Fruit fly (Drosophila melanogaster) whole organism, prepupa: Measurements from ENCODE around the gene CG18088.

Source experiments
- CG10669 ChIP-seq: fragments of 200-800 bp; sonication (Bioruptor generic); optimal IDR thresholded peaks from 3 replicates; lab custom pipeline; 2018; ENCODE audit warnings: missing biosample characterization, mild to moderate bottlenecking, missing genetic modification characterization, moderate library complexity
- CG11294 ChIP-seq: fragments of 200-800 bp; sonication (Bioruptor generic); IDR thresholded peaks from 2 replicates; pipeline ENCODE4 v1.3.6; 2022; ENCODE audit warnings: missing biosample characterization, missing genetic modification characterization
- CG1621 ChIP-seq: fragments of 200-800 bp; sonication (Bioruptor generic); optimal IDR thresholded peaks from 3 replicates; lab custom pipeline; 2018; ENCODE audit warnings: missing biosample characterization, mild to moderate bottlenecking, missing genetic modification characterization
- CG3032 ChIP-seq: fragments of 200-800 bp; optimal IDR thresholded peaks from 2 replicates; lab custom pipeline; 2019; ENCODE audit warnings: missing biosample characterization, mild to moderate bottlenecking, missing genetic modification characterization, moderate library complexity
- CG6854 ChIP-seq: fragments of 200-800 bp; sonication (Bioruptor generic); optimal IDR thresholded peaks from 2 replicates; lab custom pipeline; 2017; ENCODE audit warnings: missing biosample characterization, mild to moderate bottlenecking, missing genetic modification characterization
- Eip78C ChIP-seq: fragments of 200-800 bp; sonication (Bioruptor generic); peaks from one replicate; lab custom pipeline; 2016; ENCODE audit warnings: missing biosample characterization, missing genetic modification characterization
- Gug ChIP-seq: fragments of 200-800 bp; sonication (Bioruptor generic); IDR thresholded peaks from 2 replicates; pipeline ENCODE4 v1.3.6; 2022; ENCODE audit warnings: missing biosample characterization, missing genetic modification characterization
- Hr38 ChIP-seq: sonication (Bioruptor generic); optimal IDR thresholded peaks from 2 replicates; lab custom pipeline; 2016; ENCODE audit warnings: missing biosample characterization, missing genetic modification characterization
- Hr4 ChIP-seq: fragments of 200-800 bp; sonication (Bioruptor generic); optimal IDR thresholded peaks from 3 replicates; lab custom pipeline; 2016; ENCODE audit warnings: missing biosample characterization, missing genetic modification characterization
- Met ChIP-seq: fragments of 200-800 bp; sonication (Bioruptor generic); optimal IDR thresholded peaks from 3 replicates; lab custom pipeline; 2016; ENCODE audit warnings: missing biosample characterization, missing genetic modification characterization
- OdsH ChIP-seq: fragments of 200-800 bp; sonication (Bioruptor generic); optimal IDR thresholded peaks from 3 replicates; lab custom pipeline; 2016; ENCODE audit warnings: missing biosample characterization, missing genetic modification characterization
- dac ChIP-seq: fragments of 200-800 bp; sonication (Bioruptor generic); optimal IDR thresholded peaks from 2 replicates; lab custom pipeline; 2017; ENCODE audit warnings: missing biosample characterization, mild to moderate bottlenecking, missing genetic modification characterization
- fkh ChIP-seq: fragments of 200-800 bp; sonication (Bioruptor generic); optimal IDR thresholded peaks from 3 replicates; lab custom pipeline; 2017; ENCODE audit warnings: missing biosample characterization, mild to moderate bottlenecking, missing genetic modification characterization, moderate library complexity
- spab ChIP-seq: fragments of 200-800 bp; sonication (Bioruptor generic); optimal IDR thresholded peaks from 2 replicates; lab custom pipeline; 2017; ENCODE audit warnings: missing biosample characterization, mild to moderate bottlenecking, missing genetic modification characterization, missing genetic modification reagents

dm6 chr2L:8964657-8965056 lies 2.7 kb upstream of the CG18088 start, which contains the start of gene CG32984:
- TF ChIP-seq CG10669 (no peak), Hr38 (no peak), fkh (GFP tag; lab: Kevin White, UChicago) (no peak), CG1621 (tag; lab: Kevin White, UChicago) (no peak), Met (GFP tag; lab: Kevin White, UChicago) (no peak), Eip78C (GFP tag; lab: Kevin White, UChicago) (no peak), CG11294 (no peak), spab (GFP tag; lab: Kevin White, UChicago) (no peak), Gug (GFP tag; lab: Robert Waterston, UW) (no peak), CG6854 (GFP tag; lab: Kevin White, UChicago) (no peak), Hr4 (GFP tag; lab: Kevin White, UChicago) (no peak), OdsH (GFP tag; lab: Kevin White, UChicago) (no peak), CG3032 (no peak), dac (GFP tag; lab: Kevin White, UChicago) (no peak)
